Worm (Caenorhabditis elegans): Measurements from ENCODE around the gene C44C11.6.

C44C11.6 gene

DNA sequence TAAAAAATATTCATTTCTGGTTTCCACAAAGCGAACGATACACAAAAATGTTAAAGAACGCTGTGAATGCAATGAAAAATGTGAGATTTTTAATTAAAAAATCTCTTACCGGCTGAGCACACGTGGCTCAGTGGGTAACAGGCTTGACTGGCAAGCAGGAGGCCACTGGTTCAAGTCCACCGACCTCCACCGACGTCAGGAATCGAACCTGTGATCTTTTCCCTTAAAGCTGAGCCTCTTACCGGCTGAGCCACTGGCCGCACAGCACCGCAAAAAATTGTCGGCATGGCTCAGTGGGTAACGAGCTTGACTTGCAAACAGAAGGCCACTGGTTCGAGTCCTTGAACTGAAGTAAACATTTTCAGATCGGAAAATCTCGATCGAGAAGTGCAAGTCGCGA lies at the start of gene C44C11.6:
TSS of gene C44C11.6 (plus strand) at position 23 of the 400 bp plus-strand sequence.
- TF ChIP-seq lin-39 (tag; optimal IDR thresholded peaks at IDR 0.05) (no peak), nhr-102 (tag; optimal IDR thresholded peaks at IDR 0.05) (peak; percentile 19), egl-43 (GFP tag; IDR thresholded peaks at IDR 0.05) (0 out of 2 replicates have a peak, but pooled peaks have one; percentile 16), ctbp-1 (GFP tag; IDR thresholded peaks at IDR 0.05) (0 out of 2 replicates have a peak, but pooled peaks have one; percentile 52), nhr-28 (tag; optimal IDR thresholded peaks at IDR 0.05) (no peak), madf-5 (GFP tag; IDR thresholded peaks at IDR 0.05) (no peak), rbr-2 (tag; optimal IDR thresholded peaks at IDR 0.05) (no peak), D1046.2 (GFP tag; IDR thresholded peaks at IDR 0.05) (peak; percentile 67), T20F7.1 (GFP tag; optimal IDR thresholded peaks at IDR 0.05) (no peak), fkh-10 (GFP tag; optimal IDR thresholded peaks at IDR 0.05) (no peak), ama-1 (optimal IDR thresholded peaks at IDR 0.05) (no peak), lin-13 (GFP tag; optimal IDR thresholded peaks at IDR 0.05) (peak; percentile 68), duxl-1 (tag; optimal IDR thresholded peaks at IDR 0.05; ENCODE audit: poor library complexity) (peak; percentile 13), nhr-6 (tag; optimal IDR thresholded peaks at IDR 0.05) (no peak), dmd-6 (GFP tag; IDR thresholded peaks at IDR 0.05) (0 out of 2 replicates have a peak, but pooled peaks have one; percentile 14), mep-1 (tag; optimal IDR thresholded peaks at IDR 0.05) (no peak), lin-38 (GFP tag; IDR thresholded peaks at IDR 0.05) (peak; percentile 40), ceh-20 (GFP tag; IDR thresholded peaks at IDR 0.05) (no peak), spr-3 (GFP tag; optimal IDR thresholded peaks at IDR 0.05) (no peak), unc-39 (tag; optimal IDR thresholded peaks at IDR 0.05) (no peak), mxl-2 (GFP tag; conservative IDR thresholded peaks at IDR 0.05) (0 out of 2 replicates have a peak, but pooled peaks have one; percentile 8), gei-8 (GFP tag; optimal IDR thresholded peaks at IDR 0.05) (no peak), nhr-111 (GFP tag; optimal IDR thresholded peaks at IDR 0.05) (peak; percentile 24), aly-2 (tag; optimal IDR thresholded peaks at IDR 0.05) (no peak), ces-1 (GFP tag; optimal IDR thresholded peaks at IDR 0.05) (no peak), sdz-12 (GFP tag; optimal IDR thresholded peaks at IDR 0.05) (no peak), daf-16 (GFP tag; optimal IDR thresholded peaks at IDR 0.05) (no peak), daf-16 (tag; optimal IDR thresholded peaks at IDR 0.05) (no peak), nhr-11 (tag; optimal IDR thresholded peaks at IDR 0.05) (no peak), T26A8.4 (GFP tag; IDR thresholded peaks at IDR 0.05) (0 out of 2 replicates have a peak, but pooled peaks have one; percentile 38), lim-7 (GFP tag; IDR thresholded peaks at IDR 0.05) (no peak), set-16 (GFP tag; IDR thresholded peaks at IDR 0.05) (peak; percentile 57), tra-1 (GFP tag; IDR thresholded peaks at IDR 0.05) (0 out of 2 replicates have a peak, but pooled peaks have one; percentile 4), attf-4 (tag; optimal IDR thresholded peaks at IDR 0.05) (no peak), nhr-76 (tag; optimal IDR thresholded peaks at IDR 0.05) (no peak), php-3 (GFP tag; IDR thresholded peaks at IDR 0.05) (no peak), dve-1 (tag; optimal IDR thresholded peaks at IDR 0.05; ENCODE audit: insufficient read depth) (peak; percentile 13), snpc-1.2 (GFP tag; IDR thresholded peaks at IDR 0.05) (0 out of 2 replicates have a peak, but pooled peaks have one; percentile 26), mxl-3 (GFP tag; optimal IDR thresholded peaks at IDR 0.05) (no peak), mes-2 (tag; optimal IDR thresholded peaks at IDR 0.05; ENCODE audit: poor library complexity, severe bottlenecking) (no peak), hmg-1.1 (GFP tag; IDR thresholded peaks at IDR 0.05) (peak; percentile 50; the same call in 1 of the 2 replicates), nhr-10 (tag; optimal IDR thresholded peaks at IDR 0.05) (no peak), zfp-3 (GFP tag; conservative IDR thresholded peaks at IDR 0.05) (0 out of 2 replicates have a peak, but pooled peaks have one; percentile 26), Y105C5A.15 (GFP tag; IDR thresholded peaks at IDR 0.05) (no peak), arid-1 (GFP tag; conservative IDR thresholded peaks at IDR 0.05) (no peak), ceh-32 (tag; optimal IDR thresholded peaks at IDR 0.05; ENCODE audit: poor library complexity) (no peak)

Measured in whole organism, L4 larva.